Fruit fly (Drosophila melanogaster): ENCODE data around the gene r.
A peak's percentile ranks its signal among the peaks of the same experiment; 100 is the strongest.

The r gene

dm6 chrX:16640260-16641100 lies 14.7 kb upstream of the r start, which contains the start of the genes SNRPG and mthl1 (continued):
- no peak for TF ChIP-seq Kr (GFP tag; optimal IDR thresholded peaks at IDR 0.05)
- TF ChIP-seq bcd (GFP tag; optimal IDR thresholded peaks at IDR 0.05): peak; percentile 87
- peak; percentile 71 for TF ChIP-seq CG1233 (GFP tag; optimal IDR thresholded peaks at IDR 0.05)
- TF ChIP-seq tna (GFP tag; IDR thresholded peaks at IDR 0.05; ENCODE audit: partially characterized antibody): peak; percentile 46; the same call in 1 of the 2 replicates
- peak; percentile 94 for TF ChIP-seq Dbx (GFP tag; IDR thresholded peaks at IDR 0.05)
- peak; percentile 81 for TF ChIP-seq her (GFP tag; optimal IDR thresholded peaks at IDR 0.05)
- TF ChIP-seq CG10321 (GFP tag; IDR thresholded peaks at IDR 0.05): no peak
- TF ChIP-seq CG8924 (tag; optimal IDR thresholded peaks at IDR 0.05): peak; percentile 36
- peak; percentile 52 for TF ChIP-seq CG4282 (GFP tag; optimal IDR thresholded peaks at IDR 0.05)
- peak; percentile 88 for TF ChIP-seq B-H1 (GFP tag; IDR thresholded peaks at IDR 0.05)
- no peak for TF ChIP-seq Camta (GFP tag; optimal IDR thresholded peaks at IDR 0.05)
- TF ChIP-seq Spps (tag; optimal IDR thresholded peaks at IDR 0.05): peak; percentile 13
- peak; percentile 32 for TF ChIP-seq CG4328 (GFP tag; optimal IDR thresholded peaks at IDR 0.05)
- 0 out of 3 replicates have a peak, but pooled peaks have one; percentile 16 for TF ChIP-seq z (GFP tag; IDR thresholded peaks at IDR 0.05)
- peak; percentile 53; the same call in 1 of the 2 replicates for TF ChIP-seq Doc2 (GFP tag; IDR thresholded peaks at IDR 0.05)
- TF ChIP-seq CG11398 (GFP tag; optimal IDR thresholded peaks at IDR 0.05): no peak
- TF ChIP-seq CG2678 (tag; optimal IDR thresholded peaks at IDR 0.05): peak; percentile 78
- peak; percentile 91 for TF ChIP-seq CG11247 (GFP tag; IDR thresholded peaks at IDR 0.05)
- TF ChIP-seq CG7928 (GFP tag; optimal IDR thresholded peaks at IDR 0.05): peak; percentile 38
- TF ChIP-seq bbx (GFP tag; IDR thresholded peaks at IDR 0.05; ENCODE audit: partially characterized antibody): peak; percentile 64
- TF ChIP-seq CG9437 (GFP tag; optimal IDR thresholded peaks at IDR 0.05): peak; percentile 56
- TF ChIP-seq BEAF-32 (GFP tag; optimal IDR thresholded peaks at IDR 0.05): peak; percentile 83
- TF ChIP-seq fu2 (GFP tag; optimal IDR thresholded peaks at IDR 0.05): peak; percentile 75
- peak; percentile 73 for TF ChIP-seq CG12942 (GFP tag; optimal IDR thresholded peaks at IDR 0.05)
- peak; percentile 94 for TF ChIP-seq CG14667 (GFP tag; IDR thresholded peaks at IDR 0.05)
- TF ChIP-seq CG12391 (tag; optimal IDR thresholded peaks at IDR 0.05): peak; percentile 80
- no peak for TF ChIP-seq oc (tag; optimal IDR thresholded peaks at IDR 0.05)
- peak; percentile 65 for TF ChIP-seq Poxn (GFP tag; IDR thresholded peaks at IDR 0.05)
- no peak for TF ChIP-seq CTCF (GFP tag; optimal IDR thresholded peaks at IDR 0.05)
- TF ChIP-seq prd (optimal IDR thresholded peaks at IDR 0.05): no peak
- TF ChIP-seq prd (GFP tag; IDR thresholded peaks at IDR 0.05): peak; percentile 97
- no peak for TF ChIP-seq bigmax (GFP tag; optimal IDR thresholded peaks at IDR 0.05)
- TF ChIP-seq CG10274 (GFP tag; optimal IDR thresholded peaks at IDR 0.05): peak; percentile 24
- peak; percentile 95 for TF ChIP-seq CG9932 (GFP tag; IDR thresholded peaks at IDR 0.05)
- peak; percentile 64 for TF ChIP-seq CG17385 (GFP tag; optimal IDR thresholded peaks at IDR 0.05)
- peak; percentile 94 for TF ChIP-seq CG17186 (GFP tag; optimal IDR thresholded peaks at IDR 0.05)
- no peak for TF ChIP-seq zen2 (GFP tag; IDR thresholded peaks at IDR 0.05; ENCODE audit: partially characterized antibody)
- peak; percentile 69 for TF ChIP-seq CG17359 (tag; optimal IDR thresholded peaks at IDR 0.05)
- TF ChIP-seq jing (GFP tag; optimal IDR thresholded peaks at IDR 0.05): peak; percentile 30
- peak; percentile 46 for TF ChIP-seq CG10543 (GFP tag; optimal IDR thresholded peaks at IDR 0.05)
- TF ChIP-seq CG11723 (GFP tag; optimal IDR thresholded peaks at IDR 0.05): peak; percentile 52
- TF ChIP-seq p53 (GFP tag; optimal IDR thresholded peaks at IDR 0.05): no peak
- TF ChIP-seq Taf1 (GFP tag; IDR thresholded peaks at IDR 0.05): peak; percentile 76
- TF ChIP-seq lov (optimal IDR thresholded peaks at IDR 0.05): no peak
- peak; percentile 74; the same call in 1 of the 3 replicates for TF ChIP-seq lov (GFP tag; IDR thresholded peaks at IDR 0.05)
- peak; percentile 94 for TF ChIP-seq CG30020 (tag; optimal IDR thresholded peaks at IDR 0.05)
- peak; percentile 89 for TF ChIP-seq dati (GFP tag; IDR thresholded peaks at IDR 0.05)
- peak; percentile 91 for TF ChIP-seq rib (GFP tag; IDR thresholded peaks at IDR 0.05)
- no peak for TF ChIP-seq CG4707 (GFP tag; optimal IDR thresholded peaks at IDR 0.05)
- TF ChIP-seq nmo (GFP tag; optimal IDR thresholded peaks at IDR 0.05): peak; percentile 57
